Comparison of ENCODE assay signal across 3 worm cellular contexts in the genomic region with DNA sequence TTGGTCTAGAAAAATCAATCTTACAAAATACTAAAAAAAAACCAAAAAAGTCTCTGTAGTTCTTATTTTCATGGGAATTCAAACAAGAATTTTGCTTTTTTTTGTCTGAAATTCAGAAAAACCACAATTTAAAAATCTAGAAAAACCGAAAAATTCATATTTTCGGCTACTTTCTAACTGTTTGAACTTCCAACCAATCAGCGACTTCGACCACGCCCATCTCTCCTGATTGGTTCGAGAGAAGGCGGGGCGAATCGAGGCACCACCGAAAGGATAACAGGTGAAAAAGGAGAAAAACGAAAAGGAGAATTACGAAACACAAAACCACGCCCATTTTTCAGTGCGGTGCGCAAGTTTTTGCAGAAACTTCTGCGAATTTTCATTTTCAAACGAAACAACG.
TF ChIP-seq lines count a peak whose summit lies in the region.

No protein-coding gene starts in this region.

TF ChIP-seq in whole organism, L2 larva, 48 proteins besides CTCF, POLR2A, EP300 and RAD21:
- TF ChIP-seq R02D3.7 (tag; optimal IDR thresholded peaks at IDR 0.05; lab: Kevin White, UChicago) (no peak), mab-5 (tag; optimal IDR thresholded peaks at IDR 0.05; lab: Kevin White, UChicago) (no peak), unc-55 (GFP tag; optimal IDR thresholded peaks at IDR 0.05; lab: Kevin White, UChicago) (peak; percentile 17), ama-1 (optimal IDR thresholded peaks at IDR 0.05; lab: Kevin White, UChicago) (no peak)

TF ChIP-seq in whole organism, L3 larva, 47 proteins besides CTCF, POLR2A, EP300 and RAD21:
- no peak for TF ChIP-seq sea-2 (GFP tag; optimal IDR thresholded peaks at IDR 0.05; lab: Kevin White, UChicago)
- TF ChIP-seq pha-4 (tag; optimal IDR thresholded peaks at IDR 0.05; lab: Kevin White, UChicago), result no peak
- TF ChIP-seq pqm-1 (tag; optimal IDR thresholded peaks at IDR 0.05; lab: Kevin White, UChicago), result no peak
- TF ChIP-seq fkh-2 (tag; optimal IDR thresholded peaks at IDR 0.05; lab: Kevin White, UChicago), result no peak
- TF ChIP-seq nhr-25 (tag; optimal IDR thresholded peaks at IDR 0.05; lab: Kevin White, UChicago), result no peak
- TF ChIP-seq elt-3 (tag; optimal IDR thresholded peaks at IDR 0.05; lab: Kevin White, UChicago), result no peak
- no peak for TF ChIP-seq ZK546.5 (tag; optimal IDR thresholded peaks at IDR 0.05; lab: Kevin White, UChicago)
- peak; percentile 76 for TF ChIP-seq nfya-1 (tag; optimal IDR thresholded peaks at IDR 0.05; lab: Kevin White, UChicago; ENCODE audit: insufficient read depth)
- TF ChIP-seq ztf-4 (tag; optimal IDR thresholded peaks at IDR 0.05; lab: Kevin White, UChicago), result no peak

TF ChIP-seq in whole organism, late embryonic, 69 proteins besides CTCF, POLR2A, EP300 and RAD21:
- no peak for TF ChIP-seq zip-5 (tag; optimal IDR thresholded peaks at IDR 0.05; lab: Kevin White, UChicago)
- peak; percentile 62 for TF ChIP-seq nfya-1 (tag; optimal IDR thresholded peaks at IDR 0.05; lab: Kevin White, UChicago)
